Worm (Caenorhabditis elegans): ENCODE results near the gene ahsa-1.

The ahsa-1 gene

DNA sequence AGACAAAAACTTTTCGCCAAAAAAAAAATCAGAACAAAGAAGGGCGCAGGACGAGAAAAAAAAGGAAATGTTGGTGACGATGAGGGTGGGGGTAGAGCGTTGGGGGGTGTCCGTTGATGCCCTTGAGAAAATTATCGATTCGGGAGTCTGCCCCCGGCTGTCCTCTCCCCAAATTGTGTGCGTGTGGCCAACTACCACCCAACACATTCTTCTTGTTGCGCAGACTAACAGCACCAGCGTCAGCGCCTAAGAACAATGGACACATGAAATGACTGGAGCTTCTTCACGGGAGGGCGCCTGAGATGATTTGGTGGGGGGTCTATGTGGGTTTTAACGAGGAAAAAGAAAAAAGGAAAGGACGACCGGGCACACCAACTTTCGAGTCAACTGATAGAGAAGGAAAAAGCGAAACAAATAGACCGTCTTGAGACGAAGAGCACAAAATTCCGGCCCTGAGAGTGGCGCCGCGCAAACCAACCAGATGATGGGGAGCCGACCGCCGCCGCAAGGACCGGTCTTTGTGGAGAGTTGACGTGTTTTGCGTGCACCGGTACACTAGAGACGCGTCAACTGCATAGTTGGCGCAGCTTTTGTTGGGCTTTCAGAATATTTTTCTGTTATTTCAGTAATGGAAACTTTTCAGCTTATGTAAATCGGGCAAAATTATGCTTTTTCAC is 20.0 kb downstream of the ahsa-1 start, which contains the start of gene C25D7.9:
Gene C25D7.9, plus strand, starts transcription at position 68 of the 677 bp plus-strand sequence.
- TF ChIP-seq T22C8.4 (GFP tag; IDR thresholded peaks at IDR 0.05) (peak; percentile 82), klf-2 (GFP tag; conservative IDR thresholded peaks at IDR 0.05) (no peak), cog-1 (tag; optimal IDR thresholded peaks at IDR 0.05) (no peak), ztf-29 (GFP tag; IDR thresholded peaks at IDR 0.05) (no peak), ztf-23 (GFP tag; IDR thresholded peaks at IDR 0.05) (no peak)

DNA sequence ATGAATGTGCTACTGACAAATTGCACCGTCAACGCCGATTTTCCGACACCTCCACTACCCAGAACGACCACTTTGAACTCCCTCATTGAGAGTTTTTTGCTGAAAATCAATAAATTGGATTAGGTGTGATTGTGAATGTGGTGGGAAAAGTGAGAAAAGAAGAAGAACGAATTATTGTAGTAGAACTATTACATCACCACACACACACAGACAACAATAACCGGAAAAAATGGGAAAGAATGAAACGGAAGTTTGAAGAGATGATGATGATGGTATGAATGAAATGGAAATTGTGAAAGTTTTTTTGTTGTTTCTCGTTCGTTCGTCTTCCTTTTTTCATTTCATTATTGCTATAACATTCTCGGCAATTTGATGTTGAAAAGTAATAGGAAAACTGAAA is 21.2 kb downstream of the ahsa-1 start, which contains the start of gene rap-2:
Gene rap-2, minus strand, starts transcription at position 101 of the 400 bp plus-strand sequence.
- TF ChIP-seq tab-1 (GFP tag; IDR thresholded peaks at IDR 0.05) (no peak), cog-1 (tag; optimal IDR thresholded peaks at IDR 0.05) (no peak), flt-1 (GFP tag; IDR thresholded peaks at IDR 0.05) (no peak), ztf-23 (GFP tag; IDR thresholded peaks at IDR 0.05) (no peak), ztf-29 (GFP tag; IDR thresholded peaks at IDR 0.05) (no peak), med-1 (GFP tag; optimal IDR thresholded peaks at IDR 0.05; ENCODE audit: insufficient read depth) (no peak), klf-2 (GFP tag; conservative IDR thresholded peaks at IDR 0.05) (no peak), ref-1 (GFP tag; conservative IDR thresholded peaks at IDR 0.05) (no peak), T22C8.4 (GFP tag; IDR thresholded peaks at IDR 0.05) (no peak)

DNA sequence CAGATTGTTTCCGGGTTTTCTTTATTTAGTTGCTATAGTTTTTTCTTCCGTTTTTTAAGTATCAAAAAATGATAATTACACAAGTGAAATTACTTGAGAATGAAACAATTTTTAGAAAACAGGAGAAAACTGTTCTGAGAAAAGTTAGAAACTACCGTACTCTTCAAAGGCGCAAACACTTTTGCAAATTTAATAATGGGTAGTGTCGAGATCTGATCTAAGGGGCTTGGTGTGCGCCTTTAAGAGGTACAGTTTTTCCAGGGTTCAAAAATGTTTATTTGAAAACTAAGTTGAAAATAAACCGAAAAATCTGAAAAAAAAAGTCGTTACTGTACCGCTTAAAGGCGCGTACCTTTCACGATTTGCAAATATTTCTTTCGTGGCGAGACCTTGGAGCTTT is 24.6 kb downstream of the ahsa-1 start:
- no peak for TF ChIP-seq T22C8.4 (GFP tag; IDR thresholded peaks at IDR 0.05)
- TF ChIP-seq klf-2 (GFP tag; conservative IDR thresholded peaks at IDR 0.05) = no peak
- TF ChIP-seq flt-1 (GFP tag; IDR thresholded peaks at IDR 0.05) = no peak
- no peak for TF ChIP-seq med-1 (GFP tag; optimal IDR thresholded peaks at IDR 0.05; ENCODE audit: insufficient read depth)
- TF ChIP-seq ztf-29 (GFP tag; IDR thresholded peaks at IDR 0.05) = no peak
- no peak for TF ChIP-seq tab-1 (GFP tag; IDR thresholded peaks at IDR 0.05)
- TF ChIP-seq ztf-23 (GFP tag; IDR thresholded peaks at IDR 0.05) = no peak
- no peak for TF ChIP-seq cog-1 (tag; optimal IDR thresholded peaks at IDR 0.05)
- no peak for TF ChIP-seq ref-1 (GFP tag; conservative IDR thresholded peaks at IDR 0.05)

DNA sequence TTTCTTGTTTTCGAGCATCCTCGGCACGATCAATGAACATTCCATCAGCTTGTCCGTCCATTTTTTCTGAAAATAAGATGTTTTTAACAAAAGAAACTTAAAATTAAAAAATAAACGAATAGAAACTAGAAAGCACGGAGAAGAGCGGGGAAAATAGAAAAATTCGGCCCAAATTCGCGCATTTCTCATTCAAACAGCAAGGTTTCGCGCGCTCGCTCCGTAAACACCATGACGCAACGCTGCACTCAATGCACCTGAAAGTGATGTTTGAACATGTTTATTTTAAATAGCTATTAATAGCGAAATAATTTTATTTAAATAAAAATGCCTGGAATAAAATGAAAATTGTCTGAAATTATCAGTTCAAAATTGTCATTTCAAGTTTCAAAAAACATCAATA is 25.7 kb downstream of the ahsa-1 start, which contains the start of the genes mcm-3 and C25D7.15:
Gene mcm-3, minus strand, starts transcription at position 66 of the 400 bp plus-strand sequence.
Gene C25D7.15, plus strand, starts transcription at position 275 of the 400 bp plus-strand sequence.
- TF ChIP-seq flt-1 (GFP tag; IDR thresholded peaks at IDR 0.05) (no peak), cog-1 (tag; optimal IDR thresholded peaks at IDR 0.05) (no peak), ztf-23 (GFP tag; IDR thresholded peaks at IDR 0.05) (no peak), T22C8.4 (GFP tag; IDR thresholded peaks at IDR 0.05) (no peak), klf-2 (GFP tag; conservative IDR thresholded peaks at IDR 0.05) (no peak), ztf-29 (GFP tag; IDR thresholded peaks at IDR 0.05) (no peak), ref-1 (GFP tag; conservative IDR thresholded peaks at IDR 0.05) (no peak), tab-1 (GFP tag; IDR thresholded peaks at IDR 0.05) (no peak), med-1 (GFP tag; optimal IDR thresholded peaks at IDR 0.05; ENCODE audit: insufficient read depth) (no peak)

DNA sequence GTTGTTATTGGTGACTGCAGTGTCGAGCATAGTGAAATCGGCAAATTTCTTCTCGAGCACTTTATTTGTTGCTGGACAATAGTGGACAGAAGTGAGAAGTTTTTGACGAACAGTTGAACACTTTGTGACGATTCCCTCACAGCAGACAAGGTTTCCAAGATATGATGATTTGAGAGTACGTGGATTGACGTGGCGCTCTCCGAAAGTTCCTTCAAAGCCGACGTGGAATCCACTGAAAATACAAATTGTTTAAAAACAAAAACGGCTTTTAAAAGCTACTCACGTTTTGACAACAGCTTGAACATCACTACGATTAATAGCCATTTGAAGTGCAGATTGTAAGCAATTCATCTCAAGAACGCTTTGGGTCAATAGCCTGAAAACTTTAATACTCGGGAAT is 26.2 kb downstream of the ahsa-1 start:
- TF ChIP-seq med-1 (GFP tag; optimal IDR thresholded peaks at IDR 0.05; ENCODE audit: insufficient read depth) (no peak), cog-1 (tag; optimal IDR thresholded peaks at IDR 0.05) (no peak), ztf-29 (GFP tag; IDR thresholded peaks at IDR 0.05) (no peak), tab-1 (GFP tag; IDR thresholded peaks at IDR 0.05) (no peak), flt-1 (GFP tag; IDR thresholded peaks at IDR 0.05) (no peak)

DNA sequence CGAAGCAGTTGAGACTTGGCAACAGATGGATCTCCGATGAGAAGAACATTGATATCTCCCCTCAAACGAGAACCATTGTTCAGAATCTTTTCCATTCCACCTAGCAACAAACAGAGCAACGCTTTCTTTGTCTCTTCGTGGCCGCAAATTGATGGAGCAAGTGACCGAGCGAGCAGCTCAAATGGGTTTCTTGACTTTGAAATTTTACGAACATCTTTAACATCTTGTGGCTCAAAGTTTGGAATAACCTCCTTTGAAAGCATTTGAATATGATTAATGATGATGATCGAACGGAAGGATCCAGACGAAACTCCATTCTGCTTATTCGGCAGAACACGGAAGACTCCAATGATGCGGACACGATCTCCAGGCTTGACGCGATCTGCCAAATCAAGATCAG is 26.8 kb downstream of the ahsa-1 start:
- TF ChIP-seq ztf-29 (GFP tag; IDR thresholded peaks at IDR 0.05) (no peak), ztf-23 (GFP tag; IDR thresholded peaks at IDR 0.05) (no peak), flt-1 (GFP tag; IDR thresholded peaks at IDR 0.05) (no peak), tab-1 (GFP tag; IDR thresholded peaks at IDR 0.05) (no peak), ref-1 (GFP tag; conservative IDR thresholded peaks at IDR 0.05) (no peak)

DNA sequence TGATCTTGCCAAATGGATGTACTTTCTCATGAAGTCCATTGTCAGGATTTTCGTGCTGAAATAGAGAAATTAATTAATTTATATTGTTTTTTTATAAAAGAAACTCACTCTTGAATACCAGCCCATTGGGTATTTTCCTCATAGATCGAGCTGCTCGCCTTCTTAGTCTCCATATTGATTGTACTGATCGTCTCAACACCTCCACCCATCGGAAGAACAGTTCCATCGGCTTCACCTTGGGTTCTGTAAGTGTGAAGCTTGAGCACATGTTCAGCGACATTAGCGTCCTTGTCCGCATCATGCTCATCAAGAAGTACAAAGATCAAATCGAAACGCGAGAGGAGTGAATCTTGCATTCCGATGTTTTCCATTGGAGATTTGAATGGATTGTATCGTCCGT is 27.5 kb downstream of the ahsa-1 start:
- TF ChIP-seq flt-1 (GFP tag; IDR thresholded peaks at IDR 0.05) (no peak), klf-2 (GFP tag; conservative IDR thresholded peaks at IDR 0.05) (no peak), ztf-29 (GFP tag; IDR thresholded peaks at IDR 0.05) (no peak), cog-1 (tag; optimal IDR thresholded peaks at IDR 0.05) (no peak), med-1 (GFP tag; optimal IDR thresholded peaks at IDR 0.05; ENCODE audit: insufficient read depth) (no peak), tab-1 (GFP tag; IDR thresholded peaks at IDR 0.05) (no peak), ref-1 (GFP tag; conservative IDR thresholded peaks at IDR 0.05) (no peak), ztf-23 (GFP tag; IDR thresholded peaks at IDR 0.05) (no peak), T22C8.4 (GFP tag; IDR thresholded peaks at IDR 0.05) (no peak)

DNA sequence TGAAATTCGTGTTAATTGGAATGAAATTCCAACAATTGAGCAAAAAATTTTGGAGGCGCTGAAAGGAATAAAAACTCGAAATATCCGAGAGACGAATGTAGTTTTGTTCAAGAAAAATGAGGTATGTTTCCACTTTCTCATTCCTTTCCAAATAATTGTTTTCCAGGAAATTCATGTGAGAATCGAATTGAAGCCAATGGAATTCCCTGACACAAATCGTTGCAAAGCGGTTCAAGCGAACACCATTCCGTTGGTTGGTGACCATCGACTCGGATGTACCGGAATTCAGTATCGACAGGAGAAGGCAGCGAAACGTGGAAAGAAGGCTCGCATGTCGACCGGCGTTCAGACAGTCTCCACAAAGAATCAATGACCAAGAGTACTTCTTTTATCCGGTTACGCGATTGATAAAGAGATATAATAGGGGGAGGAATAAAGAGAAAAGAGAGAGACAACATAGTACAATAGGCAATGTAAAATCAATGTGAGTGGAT is 28.8 kb downstream of the ahsa-1 start:
- TF ChIP-seq klf-2 (GFP tag; conservative IDR thresholded peaks at IDR 0.05) (no peak), cog-1 (tag; optimal IDR thresholded peaks at IDR 0.05) (no peak), med-1 (GFP tag; optimal IDR thresholded peaks at IDR 0.05; ENCODE audit: insufficient read depth) (no peak), tab-1 (GFP tag; IDR thresholded peaks at IDR 0.05) (no peak), ztf-29 (GFP tag; IDR thresholded peaks at IDR 0.05) (no peak), ztf-23 (GFP tag; IDR thresholded peaks at IDR 0.05) (no peak), ref-1 (GFP tag; conservative IDR thresholded peaks at IDR 0.05) (no peak), T22C8.4 (GFP tag; IDR thresholded peaks at IDR 0.05) (no peak), flt-1 (GFP tag; IDR thresholded peaks at IDR 0.05) (no peak)

DNA sequence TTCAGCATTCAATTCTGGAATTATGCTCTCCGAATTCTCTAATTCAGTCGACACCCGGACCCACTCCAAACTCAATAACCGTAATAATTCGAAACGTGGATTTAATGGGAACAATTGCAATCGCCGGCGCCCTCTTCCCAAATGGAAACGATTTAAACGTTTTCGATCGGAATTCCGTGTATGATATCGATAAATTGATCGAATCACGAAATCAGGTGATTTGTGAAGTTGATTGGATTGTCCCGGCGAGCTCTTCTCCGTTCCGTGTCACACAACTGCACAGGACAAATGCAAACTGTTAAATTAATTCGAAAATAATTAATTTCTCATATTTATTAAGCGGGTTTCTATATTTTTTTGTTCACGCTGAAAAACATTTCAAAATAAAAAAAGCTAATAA is 29.3 kb downstream of the ahsa-1 start, which contains the start of gene C25D7.16:
Gene C25D7.16, plus strand, starts transcription at position 301 of the 400 bp plus-strand sequence.
- no peak for TF ChIP-seq tab-1 (GFP tag; IDR thresholded peaks at IDR 0.05)
- TF ChIP-seq cog-1 (tag; optimal IDR thresholded peaks at IDR 0.05) = no peak
- no peak for TF ChIP-seq ref-1 (GFP tag; conservative IDR thresholded peaks at IDR 0.05)
- no peak for TF ChIP-seq ztf-23 (GFP tag; IDR thresholded peaks at IDR 0.05)
- TF ChIP-seq med-1 (GFP tag; optimal IDR thresholded peaks at IDR 0.05; ENCODE audit: insufficient read depth) = no peak
- TF ChIP-seq ztf-29 (GFP tag; IDR thresholded peaks at IDR 0.05) = no peak
- no peak for TF ChIP-seq flt-1 (GFP tag; IDR thresholded peaks at IDR 0.05)
- TF ChIP-seq T22C8.4 (GFP tag; IDR thresholded peaks at IDR 0.05) = no peak
- TF ChIP-seq klf-2 (GFP tag; conservative IDR thresholded peaks at IDR 0.05) = no peak
